Worm (Caenorhabditis elegans) whole organism, L4 larva: ENCODE results near the gene mrps-33.

Experiments
- ama-1 ChIP-seq: fragments of 150-350 bp; optimal IDR thresholded peaks from 2 replicates; lab custom pipeline; 2014; ENCODE audit warnings: inconsistent platforms, mixed read lengths
- ceh-82 ChIP-seq: sonication (generic microtip); optimal IDR thresholded peaks from 2 replicates; lab custom pipeline; 2017; ENCODE audit warnings: missing biosample characterization, missing genetic modification characterization
- egl-27 ChIP-seq: sonication (generic microtip); optimal IDR thresholded peaks from 3 replicates; lab custom pipeline; 2017; ENCODE audit warnings: missing biosample characterization, missing genetic modification reagents, missing genetic modification characterization
- lin-39 ChIP-seq: fragments of 150-350 bp; optimal IDR thresholded peaks from 2 replicates; lab custom pipeline; 2014; ENCODE audit warnings: missing biosample characterization, missing genetic modification reagents, missing genetic modification characterization
- lir-3 ChIP-seq: sonication (generic microtip); optimal IDR thresholded peaks from 2 replicates; lab custom pipeline; 2016; ENCODE audit warnings: mild to moderate bottlenecking, missing genetic modification characterization, missing compliant biosample characterization
- mes-2 ChIP-seq: sonication (generic microtip); optimal IDR thresholded peaks from 2 replicates; lab custom pipeline; 2016; ENCODE audit warnings: missing genotype, mild to moderate bottlenecking, missing genetic modification characterization, missing compliant biosample characterization; ENCODE audit not compliant: poor library complexity, severe bottlenecking
- nhr-10 ChIP-seq: fragments of 150-350 bp; optimal IDR thresholded peaks from 2 replicates; lab custom pipeline; 2014; ENCODE audit warnings: missing biosample characterization, missing genetic modification characterization
- nhr-41 ChIP-seq: fragments of 200-800 bp; sonication (Bioruptor generic); IDR thresholded peaks from 2 replicates; pipeline ENCODE4 v1.3.6; 2022; ENCODE audit warnings: missing genetic modification reagents, missing genetic modification characterization, missing compliant biosample characterization
- skn-1 ChIP-seq: fragments of 150-350 bp; optimal IDR thresholded peaks from 2 replicates; lab custom pipeline; 2014; ENCODE audit warnings: missing biosample characterization, missing genetic modification characterization
- snpc-4 ChIP-seq: fragments of 150-350 bp; optimal IDR thresholded peaks from 2 replicates; lab custom pipeline; 2014; ENCODE audit warnings: missing biosample characterization, missing genetic modification characterization
- unc-130 ChIP-seq: sonication (generic microtip); optimal IDR thresholded peaks from 2 replicates; lab custom pipeline; 2016; ENCODE audit warnings: missing genetic modification reagents, missing genetic modification characterization, missing compliant biosample characterization
- unc-39 ChIP-seq: sonication (generic microtip); optimal IDR thresholded peaks from 2 replicates; lab custom pipeline; 2017; ENCODE audit warnings: missing biosample characterization, missing genetic modification characterization
- zag-1 ChIP-seq: fragments of 150-350 bp; optimal IDR thresholded peaks from 2 replicates; lab custom pipeline; 2014; ENCODE audit warnings: missing biosample characterization, missing genetic modification characterization

ce11 chrIV:8757729-8758128 lies 17.9 kb upstream of the mrps-33 start:
- no peak for TF ChIP-seq skn-1 (tag; lab: Kevin White, UChicago)
- TF ChIP-seq ama-1, result no peak
- TF ChIP-seq egl-27 (tag; lab: Kevin White, UChicago), result no peak
- no peak for TF ChIP-seq unc-39
- TF ChIP-seq lin-39, result no peak
- TF ChIP-seq zag-1 (tag; lab: Kevin White, UChicago), result no peak
- TF ChIP-seq mes-2 (tag; lab: Kevin White, UChicago), result no peak
- no peak for TF ChIP-seq unc-130
- no peak for TF ChIP-seq lir-3 (tag; lab: Kevin White, UChicago)
- TF ChIP-seq snpc-4 (tag; lab: Kevin White, UChicago), result no peak
- TF ChIP-seq nhr-10, result no peak
- no peak for TF ChIP-seq nhr-41
- no peak for TF ChIP-seq ceh-82
